Worm (Caenorhabditis elegans) whole organism, mixed stage, embryonic: ENCODE measurements around the gene rpb-9.

Experiments
- blmp-1 ChIP-seq: fragments of 150-350 bp; optimal IDR thresholded peaks from 2 replicates; lab custom pipeline; 2014; ENCODE audit warnings: missing biosample characterization, missing genetic modification characterization
- ces-1 ChIP-seq: fragments of 150-350 bp; optimal IDR thresholded peaks from 2 replicates; lab custom pipeline; 2014; ENCODE audit warnings: missing biosample characterization, missing genetic modification reagents, missing genetic modification characterization
- elt-3 ChIP-seq: fragments of 150-350 bp; optimal IDR thresholded peaks from 2 replicates; lab custom pipeline; 2014; ENCODE audit warnings: missing biosample characterization, missing genetic modification characterization
- lin-13 ChIP-seq: fragments of 150-350 bp; optimal IDR thresholded peaks from 2 replicates; lab custom pipeline; 2014; ENCODE audit warnings: missing biosample characterization, missing genetic modification characterization
- nhr-12 ChIP-seq: fragments of 150-350 bp; optimal IDR thresholded peaks from 2 replicates; lab custom pipeline; 2014; ENCODE audit warnings: missing biosample characterization, missing genetic modification characterization
- nhr-237 ChIP-seq: fragments of 150-350 bp; optimal IDR thresholded peaks from 2 replicates; lab custom pipeline; 2014; ENCODE audit warnings: missing biosample characterization, missing genetic modification characterization
- nhr-28 ChIP-seq: fragments of 150-350 bp; optimal IDR thresholded peaks from 2 replicates; lab custom pipeline; 2014; ENCODE audit warnings: missing biosample characterization, missing genetic modification characterization
- pha-4 ChIP-seq: fragments of 150-350 bp; optimal IDR thresholded peaks from 2 replicates; lab custom pipeline; 2018; ENCODE audit warnings: missing biosample characterization, missing genetic modification reagents, missing genetic modification characterization
- unc-39 ChIP-seq: fragments of 150-350 bp; optimal IDR thresholded peaks from 2 replicates; lab custom pipeline; 2014; ENCODE audit warnings: missing biosample characterization, missing genetic modification characterization
- unc-62 ChIP-seq: fragments of 150-350 bp; optimal IDR thresholded peaks from 2 replicates; lab custom pipeline; 2014; ENCODE audit warnings: missing biosample characterization, missing genetic modification reagents, missing genetic modification characterization
- ztf-11 ChIP-seq: fragments of 150-350 bp; optimal IDR thresholded peaks from 2 replicates; lab custom pipeline; 2014; ENCODE audit warnings: missing biosample characterization, missing genetic modification characterization

- TF ChIP-seq unc-39 (tag; lab: Kevin White, UChicago) = no peak
- TF ChIP-seq unc-62 (GFP tag; lab: Kevin White, UChicago) = no peak
- TF ChIP-seq nhr-237 (tag; lab: Kevin White, UChicago) = no peak
- TF ChIP-seq nhr-28 = no peak
- TF ChIP-seq ces-1 (GFP tag; lab: Kevin White, UChicago) = no peak
- no peak for TF ChIP-seq ztf-11 (tag; lab: Kevin White, UChicago)
- TF ChIP-seq nhr-12 (tag; lab: Kevin White, UChicago) = no peak
- no peak for TF ChIP-seq lin-13
- TF ChIP-seq elt-3 (tag; lab: Kevin White, UChicago) = no peak
- no peak for TF ChIP-seq pha-4
- TF ChIP-seq blmp-1 (tag; lab: Kevin White, UChicago) = no peak
Measured at ce11 chrV:7971376-7971775, 40.8 kb downstream of the rpb-9 start.
